Worm (Caenorhabditis elegans): Measurements from ENCODE around the gene sri-18.

DNA sequence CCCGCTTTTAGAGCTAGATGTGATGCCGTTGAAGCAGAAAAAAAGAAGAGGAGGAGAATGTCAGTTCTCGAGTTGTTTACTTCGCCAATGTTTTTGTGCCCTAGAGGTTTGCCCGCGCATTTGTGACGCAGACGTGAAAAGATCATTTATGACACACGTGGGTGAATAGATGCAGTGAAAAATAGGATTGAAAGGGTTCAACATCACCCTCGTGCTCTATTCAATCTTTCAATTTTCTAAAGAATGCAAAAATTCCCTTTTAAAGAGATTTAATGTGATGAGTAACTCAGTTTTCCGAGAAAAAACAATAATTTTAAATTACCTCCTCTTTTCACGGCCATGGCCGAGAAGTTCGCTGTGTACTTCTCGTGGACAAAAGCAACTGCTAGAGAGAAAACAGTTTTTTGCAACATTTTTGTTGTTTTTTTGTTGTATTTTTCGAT lies 13.9 kb downstream of the sri-18 start:
- TF ChIP-seq nhr-25 (tag; optimal IDR thresholded peaks at IDR 0.05) = no peak
- no peak for TF ChIP-seq ama-1 (optimal IDR thresholded peaks at IDR 0.05)
- no peak for TF ChIP-seq nhr-12 (tag; optimal IDR thresholded peaks at IDR 0.05)
- no peak for TF ChIP-seq fos-1 (tag; optimal IDR thresholded peaks at IDR 0.05)
- TF ChIP-seq hmg-11 (tag; optimal IDR thresholded peaks at IDR 0.05) = no peak
- no peak for TF ChIP-seq unc-62 (GFP tag; optimal IDR thresholded peaks at IDR 0.05)
- peak; percentile 66 for TF ChIP-seq nfya-1 (tag; optimal IDR thresholded peaks at IDR 0.05; ENCODE audit: insufficient read depth)
- no peak for TF ChIP-seq ZK546.5 (tag; optimal IDR thresholded peaks at IDR 0.05)
- TF ChIP-seq ceh-16 (tag; optimal IDR thresholded peaks at IDR 0.05) = no peak
- no peak for TF ChIP-seq nhr-28 (tag; optimal IDR thresholded peaks at IDR 0.05)
- TF ChIP-seq pha-4 (tag; optimal IDR thresholded peaks at IDR 0.05) = peak; percentile 79
- no peak for TF ChIP-seq aly-2 (tag; optimal IDR thresholded peaks at IDR 0.05)
- no peak for TF ChIP-seq egl-27 (tag; optimal IDR thresholded peaks at IDR 0.05)
- TF ChIP-seq elt-1 (tag; optimal IDR thresholded peaks at IDR 0.05) = no peak

Measured in whole organism, L3 larva.